Worm (Caenorhabditis elegans) whole organism, L4 larva: ENCODE results near the gene F48D6.4.
A peak's percentile ranks its signal among the peaks of the same experiment; 100 is the strongest.
"Not testable (repeated sequence)": the region's sequence is repeated elsewhere in the genome, so short reads cannot be mapped to it uniquely, and the experiment has no call there.

Experiments used
- F26F4.8 ChIP-seq: fragments of 200-800 bp; sonication (Bioruptor generic); conservative IDR thresholded peaks from 2 replicates; pipeline ENCODE4 v1.3.6; 2022; ENCODE audit warnings: missing genetic modification characterization, missing compliant biosample characterization
- T26A8.4 ChIP-seq: fragments of 200-800 bp; sonication (Bioruptor generic); IDR thresholded peaks from 2 replicates; pipeline ENCODE4 v1.3.6; 2022; ENCODE audit warnings: missing genetic modification characterization, missing compliant biosample characterization
- arid-1 ChIP-seq: fragments of 200-800 bp; sonication (Bioruptor generic); conservative IDR thresholded peaks from 2 replicates; pipeline ENCODE4 v1.3.6; 2022; ENCODE audit warnings: missing genetic modification reagents, missing genetic modification characterization, missing compliant biosample characterization
- ceh-20 ChIP-seq: fragments of 200-800 bp; sonication (Bioruptor generic); IDR thresholded peaks from 2 replicates; pipeline ENCODE4 v1.3.6; 2022; ENCODE audit warnings: missing genetic modification reagents, missing genetic modification characterization, missing compliant biosample characterization
- ceh-32 ChIP-seq: sonication (generic microtip); optimal IDR thresholded peaks from 2 replicates; lab custom pipeline; 2016; ENCODE audit warnings: mild to moderate bottlenecking, missing genetic modification characterization, missing compliant biosample characterization; ENCODE audit not compliant: poor library complexity
- ceh-44 ChIP-seq: fragments of 200-800 bp; sonication (Bioruptor generic); IDR thresholded peaks from 2 replicates; pipeline ENCODE4 v1.3.6; 2022; ENCODE audit warnings: missing genetic modification reagents, missing genetic modification characterization, missing compliant biosample characterization
- cey-2 ChIP-seq: sonication (generic microtip); optimal IDR thresholded peaks from 3 replicates; lab custom pipeline; 2017; ENCODE audit warnings: missing genetic modification characterization, mild to moderate bottlenecking, missing compliant biosample characterization, antibody characterized with exemption, borderline replicate concordance; ENCODE audit not compliant: insufficient read depth
- dmd-6 ChIP-seq: fragments of 200-800 bp; sonication (Bioruptor generic); IDR thresholded peaks from 2 replicates; pipeline ENCODE4 v1.3.6; 2022; ENCODE audit warnings: missing genetic modification reagents, missing genetic modification characterization, missing compliant biosample characterization
- dmd-8 ChIP-seq: fragments of 200-800 bp; sonication (Bioruptor generic); IDR thresholded peaks from 2 replicates; pipeline ENCODE4 v1.3.6; 2022; ENCODE audit warnings: missing genetic modification characterization, missing compliant biosample characterization
- duxl-1 ChIP-seq: sonication (generic microtip); optimal IDR thresholded peaks from 2 replicates; lab custom pipeline; 2016; ENCODE audit warnings: mild to moderate bottlenecking, missing genetic modification characterization, moderate library complexity, missing compliant biosample characterization; ENCODE audit not compliant: poor library complexity
- egl-43 ChIP-seq: fragments of 200-800 bp; sonication (Bioruptor generic); IDR thresholded peaks from 2 replicates; pipeline ENCODE4 v1.3.6; 2022; ENCODE audit warnings: missing genetic modification reagents, missing genetic modification characterization, missing compliant biosample characterization
- jun-1 ChIP-seq: fragments of 150-350 bp; optimal IDR thresholded peaks from 2 replicates; lab custom pipeline; 2014; ENCODE audit warnings: missing biosample characterization, missing genetic modification reagents, missing genetic modification characterization
- lim-7 ChIP-seq: fragments of 200-800 bp; sonication (Bioruptor generic); IDR thresholded peaks from 2 replicates; pipeline ENCODE4 v1.3.6; 2022; ENCODE audit warnings: missing genetic modification characterization, missing compliant biosample characterization
- lin-29 ChIP-seq: fragments of 200-800 bp; sonication (Bioruptor generic); IDR thresholded peaks from 2 replicates; pipeline ENCODE4 v1.3.6; 2022; ENCODE audit warnings: missing genetic modification reagents, missing genetic modification characterization, missing compliant biosample characterization
- madf-5 ChIP-seq, 2 experiments: fragments of 200-800 bp; sonication (Bioruptor generic); IDR thresholded peaks; 2 replicates each; pipeline ENCODE4 v1.3.6; 2022; ENCODE audit warnings: missing compliant biosample characterization in 2 of 2, missing genetic modification characterization in 2 of 2
- madf-9 ChIP-seq: fragments of 200-800 bp; sonication (Bioruptor generic); conservative IDR thresholded peaks from 2 replicates; pipeline ENCODE4 v1.3.6; 2022; ENCODE audit warnings: missing genetic modification reagents, missing genetic modification characterization, missing compliant biosample characterization
- nhr-77 ChIP-seq: fragments of 150-350 bp; optimal IDR thresholded peaks from 2 replicates; lab custom pipeline; 2014; ENCODE audit warnings: missing biosample characterization, missing genetic modification characterization
- snpc-1.2 ChIP-seq: fragments of 200-800 bp; sonication (Bioruptor generic); IDR thresholded peaks from 2 replicates; pipeline ENCODE4 v1.3.6; 2022; ENCODE audit warnings: missing genetic modification reagents, missing genetic modification characterization, missing compliant biosample characterization
- spr-1 ChIP-seq: sonication (generic microtip); optimal IDR thresholded peaks from 2 replicates; lab custom pipeline; 2016; ENCODE audit warnings: mild to moderate bottlenecking, missing genetic modification characterization, missing compliant biosample characterization
- tra-1 ChIP-seq: fragments of 200-800 bp; sonication (Bioruptor generic); IDR thresholded peaks from 2 replicates; pipeline ENCODE4 v1.3.6; 2022; ENCODE audit warnings: missing genetic modification reagents, missing genetic modification characterization, missing compliant biosample characterization
- vab-7 ChIP-seq: fragments of 200-800 bp; sonication (Bioruptor generic); IDR thresholded peaks from 2 replicates; pipeline ENCODE4 v1.3.6; 2022; ENCODE audit warnings: missing genetic modification reagents, missing genetic modification characterization, missing compliant biosample characterization
- ztf-11 ChIP-seq: fragments of 150-350 bp; optimal IDR thresholded peaks from 2 replicates; lab custom pipeline; 2014; ENCODE audit warnings: missing biosample characterization, missing genetic modification characterization

F48D6.4 gene

DNA sequence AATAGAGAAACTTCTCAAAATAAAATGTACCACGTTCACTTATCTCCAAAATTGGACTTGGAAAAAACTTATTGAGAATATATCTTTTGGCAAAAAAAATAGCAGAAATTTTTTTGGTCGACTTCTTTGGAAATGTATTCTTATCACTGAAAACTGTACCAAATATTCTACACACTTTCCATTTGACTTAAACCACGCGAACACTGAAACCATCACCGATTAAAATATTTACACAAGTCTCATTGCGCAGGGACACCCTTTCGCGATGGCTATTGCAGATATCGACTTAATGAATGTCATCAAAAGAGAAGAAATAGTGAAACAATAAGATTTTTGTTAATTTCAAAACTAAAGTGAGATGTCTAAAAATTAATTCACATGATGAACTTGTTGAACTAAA lies 38.5 kb downstream of the F48D6.4 start (continued):
- TF ChIP-seq cey-2, result no peak
- TF ChIP-seq dmd-6 (GFP tag; lab: Robert Waterston, UW), result peak; percentile 70
- no peak for TF ChIP-seq spr-1
- TF ChIP-seq madf-9 (GFP tag; lab: Robert Waterston, UW), result peak; percentile 50; the same call in 1 of the 2 replicates
- TF ChIP-seq jun-1 (tag; lab: Kevin White, UChicago), result peak; percentile 54
- TF ChIP-seq madf-5 (GFP tag; IDR thresholded peaks at IDR 0.05; lab: Robert Waterston, UW), result 0 out of 4 replicates have a peak, but pooled peaks of 1 of the 2 experiments have one; percentile 48
- TF ChIP-seq, all 104 proteins: peak for 34

ce11 chrX:4207385-4207784 lies 39.6 kb downstream of the F48D6.4 start, which contains the start of gene F20B6.9:
Gene F20B6.9 (minus strand): TSS chrX:4207485.
- TF ChIP-seq nhr-77 (tag; lab: Kevin White, UChicago); duxl-1; ztf-11: not testable (repeated sequence)

DNA sequence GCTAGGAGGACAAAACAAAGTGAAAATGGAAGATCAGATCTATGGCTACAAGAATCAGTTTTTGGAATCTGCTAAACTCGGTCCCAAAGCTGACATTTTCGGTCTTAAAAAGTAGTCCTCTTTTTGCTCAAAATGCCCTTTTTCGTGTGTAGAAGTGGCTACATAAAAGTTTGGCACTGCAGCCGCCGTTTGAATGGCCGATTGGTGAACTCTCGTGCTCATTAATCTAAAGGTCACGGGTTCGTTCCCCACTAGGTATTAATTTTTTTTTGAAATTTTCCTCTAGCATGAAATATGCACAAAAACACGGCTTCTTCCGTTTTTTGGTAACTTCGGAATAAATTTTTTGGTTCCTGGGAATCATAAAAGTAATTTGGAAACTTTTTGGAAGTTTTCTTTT lies 42.2 kb downstream of the F48D6.4 start:
- peak; percentile 37; the same call in 1 of the 2 replicates for TF ChIP-seq lim-7 (GFP tag; lab: Robert Waterston, UW)
- TF ChIP-seq snpc-1.2 (GFP tag; lab: Robert Waterston, UW), result peak; percentile 45; the same call in 1 of the 2 replicates
- TF ChIP-seq madf-5 (GFP tag; IDR thresholded peaks at IDR 0.05; lab: Robert Waterston, UW), result 0 out of 4 replicates have a peak, but pooled peaks of 1 of the 2 experiments have one; percentile 55
- 0 out of 2 replicates have a peak, but pooled peaks have one; percentile 55 for TF ChIP-seq F26F4.8
- 0 out of 2 replicates have a peak, but pooled peaks have one; percentile 26 for TF ChIP-seq ceh-44 (GFP tag; lab: Robert Waterston, UW)

- TF ChIP-seq vab-7 (GFP tag; lab: Robert Waterston, UW) (peak; percentile 57; the same call in 1 of the 2 replicates), tra-1 (GFP tag; lab: Robert Waterston, UW) (0 out of 2 replicates have a peak, but pooled peaks have one; percentile 27), egl-43 (0 out of 2 replicates have a peak, but pooled peaks have one; percentile 22), lim-7 (GFP tag; lab: Robert Waterston, UW) (0 out of 2 replicates have a peak, but pooled peaks have one; percentile 23), dmd-8 (0 out of 2 replicates have a peak, but pooled peaks have one; percentile 57), F26F4.8 (0 out of 2 replicates have a peak, but pooled peaks have one; percentile 25), snpc-1.2 (GFP tag; lab: Robert Waterston, UW) (0 out of 2 replicates have a peak, but pooled peaks have one; percentile 32)
Observed at ce11 chrX:4202881-4203280, 44.1 kb downstream of the F48D6.4 start.

DNA sequence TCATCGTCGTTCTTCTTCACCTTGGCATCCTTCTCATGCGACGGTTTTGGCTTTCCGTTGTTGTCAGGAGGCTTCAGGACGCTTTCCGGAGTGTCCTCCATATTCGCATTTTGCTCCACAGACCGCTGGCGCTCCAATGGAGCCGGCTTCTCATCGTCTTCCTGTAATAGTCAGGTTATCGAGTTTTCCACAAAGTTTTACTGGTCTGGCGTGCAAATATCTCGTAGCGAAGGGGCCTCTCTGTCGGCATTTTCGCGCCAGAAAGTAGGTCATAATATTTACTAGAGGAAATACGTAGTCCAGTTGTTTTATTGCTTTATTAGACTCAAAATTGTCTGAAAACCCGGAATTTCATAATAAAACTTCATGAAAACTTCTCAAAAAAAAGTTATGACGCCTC lies 44.9 kb downstream of the F48D6.4 start, which contains the start of gene F20B6.6:
Gene F20B6.6, minus strand, starts transcription at position 101 of the 400 bp plus-strand sequence.
- TF ChIP-seq lin-29 (GFP tag; lab: Robert Waterston, UW); duxl-1; ceh-20: not testable (repeated sequence)

ce11 chrX:4199829-4200228 lies 47.2 kb downstream of the F48D6.4 start, which contains the start of gene F20B6.5:
Gene F20B6.5 (minus strand): TSS chrX:4199929.
- TF ChIP-seq arid-1 (GFP tag; lab: Robert Waterston, UW); ceh-32 (tag; lab: Kevin White, UChicago); T26A8.4 (GFP tag; lab: Robert Waterston, UW): not testable (repeated sequence)
- TF ChIP-seq, all 104 proteins: peak for 0; not testable (repeated sequence) for 104
